Worm (Caenorhabditis elegans) whole organism, L4 larva: ENCODE measurements around the gene Y43F4A.4.
"Not testable (repeated sequence)": the region's sequence is repeated elsewhere in the genome, so short reads cannot be mapped to it uniquely, and the experiment has no call there.

Experiments used
- F44E2.7 ChIP-seq: fragments of 200-800 bp; sonication (Bioruptor generic); IDR thresholded peaks from 2 replicates; pipeline ENCODE4 v2.1.2; 2022; ENCODE audit warnings: missing genetic modification characterization, missing compliant biosample characterization
- F49E8.2 ChIP-seq: sonication (generic microtip); optimal IDR thresholded peaks from 2 replicates; lab custom pipeline; 2016; ENCODE audit warnings: missing compliant biosample characterization, mild to moderate bottlenecking, missing genetic modification characterization, borderline replicate concordance
- R02D3.7 ChIP-seq: fragments of 150-350 bp; sonication (generic microtip); optimal IDR thresholded peaks from 3 replicates; lab custom pipeline; 2014; ENCODE audit warnings: missing biosample characterization, missing genetic modification characterization
- T26A8.4 ChIP-seq: fragments of 200-800 bp; sonication (Bioruptor generic); IDR thresholded peaks from 2 replicates; pipeline ENCODE4 v1.3.6; 2022; ENCODE audit warnings: missing genetic modification characterization, missing compliant biosample characterization
- Y48G9A.11 ChIP-seq: fragments of 200-800 bp; sonication (Bioruptor generic); IDR thresholded peaks from 2 replicates; pipeline ENCODE4 v1.3.6; 2022; ENCODE audit warnings: missing genetic modification reagents, missing genetic modification characterization, missing compliant biosample characterization
- Y5F2A.4 ChIP-seq: fragments of 200-800 bp; sonication (Bioruptor generic); optimal IDR thresholded peaks from 2 replicates; lab custom pipeline; 2018; ENCODE audit warnings: mild to moderate bottlenecking, missing genetic modification characterization, missing compliant biosample characterization
- ZK337.2 ChIP-seq: fragments of 200-800 bp; sonication (Bioruptor generic); IDR thresholded peaks from 2 replicates; pipeline ENCODE4 v1.3.6; 2022; ENCODE audit warnings: missing genetic modification reagents, missing genetic modification characterization, missing compliant biosample characterization
- ZK546.5 ChIP-seq, 2 experiments: sonication (generic microtip); optimal IDR thresholded peaks; 2 replicates each; lab custom pipeline; 2017; ENCODE audit warnings: missing biosample characterization in 2 of 2, missing genetic modification characterization in 2 of 2
- aha-1 ChIP-seq: fragments of 150-350 bp; peaks from one replicate; lab custom pipeline; 2014; ENCODE audit warnings: missing biosample characterization, missing genetic modification characterization
- aly-2 ChIP-seq: sonication (generic microtip); optimal IDR thresholded peaks from 2 replicates; lab custom pipeline; 2018; ENCODE audit warnings: missing biosample characterization, missing genetic modification characterization
- arid-1 ChIP-seq: fragments of 200-800 bp; sonication (Bioruptor generic); conservative IDR thresholded peaks from 2 replicates; pipeline ENCODE4 v1.3.6; 2022; ENCODE audit warnings: missing genetic modification reagents, missing genetic modification characterization, missing compliant biosample characterization
- ceh-44 ChIP-seq: fragments of 200-800 bp; sonication (Bioruptor generic); IDR thresholded peaks from 2 replicates; pipeline ENCODE4 v1.3.6; 2022; ENCODE audit warnings: missing genetic modification reagents, missing genetic modification characterization, missing compliant biosample characterization
- ceh-82 ChIP-seq: sonication (generic microtip); optimal IDR thresholded peaks from 2 replicates; lab custom pipeline; 2017; ENCODE audit warnings: missing biosample characterization, missing genetic modification characterization
- cey-2 ChIP-seq: sonication (generic microtip); optimal IDR thresholded peaks from 3 replicates; lab custom pipeline; 2017; ENCODE audit warnings: missing genetic modification characterization, mild to moderate bottlenecking, missing compliant biosample characterization, antibody characterized with exemption, borderline replicate concordance; ENCODE audit not compliant: insufficient read depth
- ctbp-1 ChIP-seq: fragments of 200-800 bp; sonication (Bioruptor generic); IDR thresholded peaks from 2 replicates; pipeline ENCODE4 v1.3.6; 2022; ENCODE audit warnings: missing genetic modification reagents, missing genetic modification characterization, missing compliant biosample characterization
- daf-12 ChIP-seq: fragments of 150-350 bp; optimal IDR thresholded peaks from 2 replicates; lab custom pipeline; 2014; ENCODE audit warnings: missing biosample characterization, missing genetic modification reagents, missing genetic modification characterization
- daf-16 ChIP-seq, 3 experiments: sonication (generic microtip); optimal IDR thresholded peaks; 2 replicates each; lab custom pipeline; 2016 to 2017; ENCODE audit warnings: missing genetic modification characterization in 3 of 3, missing genetic modification reagents in 3 of 3, mild to moderate bottlenecking in 2 of 3, missing compliant biosample characterization in 2 of 3, missing biosample characterization in 1 of 3, moderate library complexity in 1 of 3
- daf-19 ChIP-seq: fragments of 200-800 bp; sonication (Bioruptor generic); conservative IDR thresholded peaks from 2 replicates; pipeline ENCODE4 v1.3.6; 2022; ENCODE audit warnings: missing genetic modification characterization, missing compliant biosample characterization
- dmd-6 ChIP-seq: fragments of 200-800 bp; sonication (Bioruptor generic); IDR thresholded peaks from 2 replicates; pipeline ENCODE4 v1.3.6; 2022; ENCODE audit warnings: missing genetic modification reagents, missing genetic modification characterization, missing compliant biosample characterization
- dpl-1 ChIP-seq: fragments of 150-350 bp; optimal IDR thresholded peaks from 2 replicates; lab custom pipeline; 2014; ENCODE audit warnings: missing biosample characterization, missing genetic modification reagents, missing genetic modification characterization
- egl-27 ChIP-seq: sonication (generic microtip); optimal IDR thresholded peaks from 3 replicates; lab custom pipeline; 2017; ENCODE audit warnings: missing biosample characterization, missing genetic modification reagents, missing genetic modification characterization
- fos-1 ChIP-seq: fragments of 150-350 bp; optimal IDR thresholded peaks from 2 replicates; lab custom pipeline; 2014; ENCODE audit warnings: missing biosample characterization, missing genetic modification characterization
- gei-8 ChIP-seq: fragments of 200-800 bp; sonication (Bioruptor generic); optimal IDR thresholded peaks from 2 replicates; lab custom pipeline; 2018; ENCODE audit warnings: mild to moderate bottlenecking, missing genetic modification characterization, missing compliant biosample characterization
- hmg-1.1 ChIP-seq: fragments of 200-800 bp; sonication (Bioruptor generic); IDR thresholded peaks from 2 replicates; pipeline ENCODE4 v1.3.6; 2022; ENCODE audit warnings: missing genetic modification reagents, missing genetic modification characterization, missing compliant biosample characterization
- lin-29 ChIP-seq: fragments of 200-800 bp; sonication (Bioruptor generic); IDR thresholded peaks from 2 replicates; pipeline ENCODE4 v1.3.6; 2022; ENCODE audit warnings: missing genetic modification reagents, missing genetic modification characterization, missing compliant biosample characterization
- lin-39 ChIP-seq: fragments of 150-350 bp; optimal IDR thresholded peaks from 2 replicates; lab custom pipeline; 2014; ENCODE audit warnings: missing biosample characterization, missing genetic modification reagents, missing genetic modification characterization
- nhr-10 ChIP-seq: fragments of 150-350 bp; optimal IDR thresholded peaks from 2 replicates; lab custom pipeline; 2014; ENCODE audit warnings: missing biosample characterization, missing genetic modification characterization
- nhr-102 ChIP-seq: sonication (generic microtip); optimal IDR thresholded peaks from 2 replicates; lab custom pipeline; 2016; ENCODE audit warnings: mild to moderate bottlenecking, missing genetic modification characterization, moderate library complexity, missing compliant biosample characterization
- nhr-11 ChIP-seq: fragments of 150-350 bp; optimal IDR thresholded peaks from 2 replicates; lab custom pipeline; 2014; ENCODE audit warnings: missing biosample characterization, missing genetic modification characterization
- nhr-111 ChIP-seq: fragments of 200-800 bp; sonication (Bioruptor generic); optimal IDR thresholded peaks from 2 replicates; lab custom pipeline; 2018; ENCODE audit warnings: mild to moderate bottlenecking, missing genetic modification characterization, missing compliant biosample characterization
- nhr-237 ChIP-seq: sonication (generic microtip); optimal IDR thresholded peaks from 2 replicates; lab custom pipeline; 2017; ENCODE audit warnings: missing biosample characterization, missing genetic modification characterization
- nhr-28 ChIP-seq: fragments of 150-350 bp; optimal IDR thresholded peaks from 2 replicates; lab custom pipeline; 2014; ENCODE audit warnings: missing biosample characterization, missing genetic modification characterization
- nhr-76 ChIP-seq: fragments of 150-350 bp; optimal IDR thresholded peaks from 2 replicates; lab custom pipeline; 2014; ENCODE audit warnings: missing biosample characterization, missing genetic modification characterization
- pqm-1 ChIP-seq: sonication (generic microtip); optimal IDR thresholded peaks from 2 replicates; lab custom pipeline; 2017; ENCODE audit warnings: missing biosample characterization, missing genetic modification characterization
- skn-1 ChIP-seq: fragments of 150-350 bp; optimal IDR thresholded peaks from 2 replicates; lab custom pipeline; 2014; ENCODE audit warnings: missing biosample characterization, missing genetic modification characterization
- snpc-1.2 ChIP-seq: fragments of 200-800 bp; sonication (Bioruptor generic); IDR thresholded peaks from 2 replicates; pipeline ENCODE4 v1.3.6; 2022; ENCODE audit warnings: missing genetic modification reagents, missing genetic modification characterization, missing compliant biosample characterization
- spr-3 ChIP-seq: fragments of 200-800 bp; sonication (Bioruptor generic); optimal IDR thresholded peaks from 2 replicates; lab custom pipeline; 2018; ENCODE audit warnings: mild to moderate bottlenecking, missing genetic modification characterization, missing compliant biosample characterization
- tag-97 ChIP-seq: fragments of 200-800 bp; sonication (Bioruptor generic); IDR thresholded peaks from 2 replicates; pipeline ENCODE4 v1.3.6; 2022; ENCODE audit warnings: missing genetic modification characterization, missing compliant biosample characterization
- tra-1 ChIP-seq: fragments of 200-800 bp; sonication (Bioruptor generic); IDR thresholded peaks from 2 replicates; pipeline ENCODE4 v1.3.6; 2022; ENCODE audit warnings: missing genetic modification reagents, missing genetic modification characterization, missing compliant biosample characterization
- unc-130 ChIP-seq: sonication (generic microtip); optimal IDR thresholded peaks from 2 replicates; lab custom pipeline; 2016; ENCODE audit warnings: missing genetic modification reagents, missing genetic modification characterization, missing compliant biosample characterization
- unc-62 ChIP-seq, 3 experiments: fragments of 150-350 bp in 1 of 3; sonication (generic microtip); optimal IDR thresholded peaks in 2 of 3; peaks in 1 of 3; 1 replicate in 1 of 3; 2 replicates in 2 of 3; lab custom pipeline; 2014 to 2017; ENCODE audit warnings: missing biosample characterization in 3 of 3, missing genetic modification characterization in 3 of 3, missing genetic modification reagents in 3 of 3, missing genotype in 1 of 3
- zfp-3 ChIP-seq: fragments of 200-800 bp; sonication (Bioruptor generic); conservative IDR thresholded peaks from 2 replicates; pipeline ENCODE4 v1.3.6; 2022; ENCODE audit warnings: missing genetic modification reagents, missing genetic modification characterization, missing compliant biosample characterization
- zip-11 ChIP-seq: fragments of 200-800 bp; sonication (Bioruptor generic); IDR thresholded peaks from 2 replicates; pipeline ENCODE4 v1.3.6; 2022; ENCODE audit warnings: missing genetic modification characterization, missing compliant biosample characterization
- zip-2 ChIP-seq: fragments of 150-350 bp; optimal IDR thresholded peaks from 2 replicates; lab custom pipeline; 2014; ENCODE audit warnings: missing biosample characterization, missing genetic modification characterization

The Y43F4A.4 gene

DNA sequence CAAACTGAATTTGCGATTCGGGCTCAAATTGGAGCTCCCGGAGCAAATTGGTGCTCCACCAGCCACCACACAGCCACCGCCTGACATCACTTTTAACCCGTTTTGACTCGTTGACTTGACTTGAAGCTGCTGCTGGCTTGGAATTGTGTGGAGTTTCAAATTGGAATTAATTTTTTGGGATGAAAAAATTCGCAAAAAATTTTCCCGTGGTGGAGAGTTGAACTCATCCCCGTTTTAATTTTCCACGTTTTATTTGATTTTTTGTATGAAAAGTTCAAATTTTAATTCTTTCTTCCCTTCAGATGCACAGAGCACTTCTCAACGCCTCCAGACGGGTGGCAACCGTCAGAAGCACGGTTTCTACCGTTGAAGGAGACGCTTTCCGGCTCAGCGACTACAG, at the start of gene Y43F4A.4:
Gene Y43F4A.4, plus strand, starts transcription at position 301 of the 400 bp plus-strand sequence.
- TF ChIP-seq ZK546.5 (tag; optimal IDR thresholded peaks at IDR 0.05; lab: Kevin White, UChicago); daf-16 (GFP tag; optimal IDR thresholded peaks at IDR 0.05; lab: Kevin White, UChicago); daf-16 (tag; optimal IDR thresholded peaks at IDR 0.05; lab: Kevin White, UChicago); nhr-10 (tag; lab: Kevin White, UChicago): not testable (repeated sequence)

DNA sequence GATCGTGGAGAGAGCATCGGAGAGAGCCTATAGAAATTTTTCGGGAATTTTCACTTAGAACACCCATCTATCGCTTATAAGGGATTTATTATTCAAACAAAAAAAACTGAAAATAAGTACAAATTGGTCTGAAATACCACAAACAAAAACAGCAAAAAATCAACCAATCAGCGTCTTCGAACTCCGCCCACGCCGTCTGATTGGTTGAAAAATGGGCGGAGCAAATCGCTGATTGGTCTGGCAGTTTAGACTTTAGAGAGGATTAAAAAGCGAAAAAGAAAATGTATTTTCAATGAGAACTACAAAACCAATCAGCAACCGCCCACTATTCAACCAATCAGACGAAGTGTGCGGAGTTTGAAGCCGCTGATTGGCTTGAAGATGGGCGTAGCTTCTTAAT, 44.3 kb upstream of the Y43F4A.4 start:
- no peak for TF ChIP-seq ZK337.2 (GFP tag; lab: Robert Waterston, UW)
- no peak for TF ChIP-seq tag-97
- no peak for TF ChIP-seq snpc-1.2
- TF ChIP-seq unc-62 (GFP tag; optimal IDR thresholded peaks at IDR 0.05 in 1 of 2; lab: Kevin White, UChicago): no peak
- no peak for TF ChIP-seq unc-62 (tag; optimal IDR thresholded peaks at IDR 0.05; lab: Kevin White, UChicago)
- TF ChIP-seq spr-3 (GFP tag; lab: Kevin White, UChicago): no peak
- no peak for TF ChIP-seq lin-29 (GFP tag; lab: Robert Waterston, UW)
- TF ChIP-seq ceh-44 (GFP tag; lab: Robert Waterston, UW): no peak
- TF ChIP-seq dpl-1 (GFP tag; lab: Kevin White, UChicago): no peak
- no peak for TF ChIP-seq ceh-82 (tag; lab: Kevin White, UChicago)
- no peak for TF ChIP-seq F49E8.2 (tag; lab: Kevin White, UChicago)
- no peak for TF ChIP-seq R02D3.7
- TF ChIP-seq lin-39 (tag; lab: Kevin White, UChicago): no peak
- no peak for TF ChIP-seq nhr-102 (tag; lab: Kevin White, UChicago)
- TF ChIP-seq nhr-76 (tag; lab: Kevin White, UChicago): no peak
- no peak for TF ChIP-seq egl-27 (tag; lab: Kevin White, UChicago)
- no peak for TF ChIP-seq zip-2 (tag; lab: Kevin White, UChicago)
- no peak for TF ChIP-seq fos-1 (tag; lab: Kevin White, UChicago)
- no peak for TF ChIP-seq nhr-10 (tag; lab: Kevin White, UChicago)

DNA sequence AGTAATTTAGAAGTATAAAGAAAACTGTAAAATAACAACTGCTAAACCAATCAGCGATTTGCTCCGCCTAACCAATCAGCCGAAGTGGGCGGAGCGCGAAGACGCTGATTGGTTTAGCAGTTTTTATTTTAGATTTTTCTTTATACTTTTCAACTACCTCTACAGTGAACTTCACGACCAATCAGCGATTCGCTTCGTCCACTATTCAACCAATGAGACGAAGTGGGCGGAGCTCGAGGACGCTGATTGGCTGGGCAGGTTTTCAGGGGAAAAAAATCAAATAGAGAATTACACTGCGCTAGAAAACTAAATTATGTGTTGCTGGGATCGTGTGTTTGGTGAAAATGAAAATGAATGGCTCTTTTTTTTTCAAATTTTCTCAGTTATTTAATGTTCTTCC, 43.5 kb upstream of the Y43F4A.4 start:
- TF ChIP-seq hmg-1.1 (no peak), zfp-3 (no peak), pqm-1 (tag; lab: Kevin White, UChicago) (no peak), daf-12 (no peak), ceh-44 (GFP tag; lab: Robert Waterston, UW) (no peak), dmd-6 (no peak), aly-2 (tag; lab: Kevin White, UChicago) (no peak), aha-1 (peak; percentile 65), nhr-102 (tag; lab: Kevin White, UChicago) (no peak)

DNA sequence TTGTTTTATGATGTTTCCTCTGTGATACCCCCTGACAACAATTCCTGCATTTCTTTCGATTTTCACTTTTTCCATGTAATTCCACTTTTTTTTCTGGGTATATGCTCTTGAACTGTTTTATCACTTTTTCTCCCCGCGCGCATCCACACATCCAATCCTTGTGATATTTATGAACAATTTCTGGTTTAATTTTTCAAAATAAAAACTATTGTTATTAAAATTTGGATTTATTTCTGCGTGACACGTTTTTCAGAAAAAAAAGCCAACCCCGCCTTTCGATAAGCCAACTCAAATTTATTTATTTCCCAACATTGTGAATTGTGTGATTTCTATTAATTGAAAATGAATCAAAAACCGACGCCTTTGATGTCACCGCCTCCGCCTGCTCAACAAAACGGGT, 40.7 kb upstream of the Y43F4A.4 start, which contains the start of gene Y39E4B.11:
Gene Y39E4B.11, plus strand, starts transcription at position 301 of the 400 bp plus-strand sequence.
- TF ChIP-seq ctbp-1 (GFP tag; lab: Robert Waterston, UW) (0 out of 2 replicates have a peak, but pooled peaks have one; percentile 10), unc-130 (GFP tag; lab: Kevin White, UChicago) (no peak), nhr-111 (GFP tag; lab: Kevin White, UChicago) (peak; percentile 58), nhr-11 (no peak), egl-27 (tag; lab: Kevin White, UChicago) (no peak), Y48G9A.11 (GFP tag; lab: Robert Waterston, UW) (no peak)

DNA sequence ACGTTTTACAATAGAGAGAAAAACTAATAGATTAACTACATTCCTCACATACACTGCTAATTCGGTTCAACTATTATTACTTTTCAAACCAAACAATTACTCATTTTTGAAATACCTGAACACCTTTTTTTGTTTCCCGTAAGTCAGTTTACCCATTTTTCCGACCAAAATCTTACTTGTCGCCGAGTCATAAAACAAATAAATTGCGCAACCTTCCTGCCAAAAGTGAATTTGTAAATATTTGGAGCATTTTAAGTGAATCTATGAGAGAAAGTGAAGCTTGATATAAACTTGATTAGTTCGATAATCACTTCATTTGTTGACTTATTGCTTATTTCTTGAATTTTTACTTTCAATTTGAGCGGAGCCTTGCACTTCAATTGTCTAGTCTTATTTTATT, 36.4 kb upstream of the Y43F4A.4 start:
- no peak for TF ChIP-seq daf-12
- TF ChIP-seq T26A8.4: no peak
- TF ChIP-seq cey-2 (tag; lab: Kevin White, UChicago): no peak
- TF ChIP-seq arid-1 (GFP tag; lab: Robert Waterston, UW): no peak
- no peak for TF ChIP-seq lin-29 (GFP tag; lab: Robert Waterston, UW)
- TF ChIP-seq daf-16 (GFP tag; optimal IDR thresholded peaks at IDR 0.05; lab: Kevin White, UChicago): no peak
- TF ChIP-seq daf-16 (tag; optimal IDR thresholded peaks at IDR 0.05; lab: Kevin White, UChicago): no peak
- TF ChIP-seq nhr-28 (tag; lab: Kevin White, UChicago): no peak
- TF ChIP-seq nhr-237: no peak
- TF ChIP-seq daf-19 (GFP tag; lab: Robert Waterston, UW): no peak
- TF ChIP-seq F44E2.7 (GFP tag; lab: Robert Waterston, UW): no peak
- TF ChIP-seq egl-27 (tag; lab: Kevin White, UChicago): no peak
- no peak for TF ChIP-seq nhr-111 (GFP tag; lab: Kevin White, UChicago)
- no peak for TF ChIP-seq zip-11 (GFP tag; lab: Robert Waterston, UW)
- no peak for TF ChIP-seq tra-1
- no peak for TF ChIP-seq Y5F2A.4
- no peak for TF ChIP-seq ZK337.2 (GFP tag; lab: Robert Waterston, UW)
- no peak for TF ChIP-seq gei-8 (GFP tag; lab: Kevin White, UChicago)
- TF ChIP-seq skn-1 (tag; lab: Kevin White, UChicago): no peak
